Worm (Caenorhabditis elegans) whole organism, midembryonic: ENCODE data around the gene acs-15.
"Not testable (repeated sequence)": the region's sequence is repeated elsewhere in the genome, so short reads cannot be mapped to it uniquely, and the experiment has no call there.

Experiments used
- T22C8.4 ChIP-seq: fragments of 200-800 bp; sonication (Bioruptor generic); IDR thresholded peaks from 2 replicates; pipeline ENCODE4 v1.3.6; 2022; ENCODE audit warnings: missing genetic modification characterization, missing compliant biosample characterization
- cog-1 ChIP-seq: sonication (generic microtip); optimal IDR thresholded peaks from 2 replicates; lab custom pipeline; 2016; ENCODE audit warnings: missing genetic modification characterization, missing compliant biosample characterization
- flt-1 ChIP-seq: fragments of 200-800 bp; sonication (Bioruptor generic); IDR thresholded peaks from 2 replicates; pipeline ENCODE4 v1.3.6; 2022; ENCODE audit warnings: missing genetic modification characterization, missing compliant biosample characterization
- klf-2 ChIP-seq: fragments of 200-800 bp; sonication (Bioruptor generic); conservative IDR thresholded peaks from 2 replicates; pipeline ENCODE4 v1.3.6; 2022; ENCODE audit warnings: missing genetic modification reagents, missing genetic modification characterization, missing compliant biosample characterization
- med-1 ChIP-seq: sonication (generic microtip); optimal IDR thresholded peaks from 2 replicates; lab custom pipeline; 2017; ENCODE audit warnings: missing genetic modification characterization, mild to moderate bottlenecking, missing compliant biosample characterization, antibody characterized with exemption, missing genetic modification reagents; ENCODE audit not compliant: insufficient read depth
- ref-1 ChIP-seq: fragments of 200-800 bp; sonication (Bioruptor generic); conservative IDR thresholded peaks from 2 replicates; pipeline ENCODE4 v1.3.6; 2022; ENCODE audit warnings: missing genetic modification reagents, missing genetic modification characterization, missing compliant biosample characterization
- tab-1 ChIP-seq: fragments of 200-800 bp; sonication (Bioruptor generic); IDR thresholded peaks from 2 replicates; pipeline ENCODE4 v1.3.6; 2022; ENCODE audit warnings: missing genetic modification characterization, missing compliant biosample characterization
- ztf-23 ChIP-seq: fragments of 200-800 bp; sonication (Bioruptor generic); IDR thresholded peaks from 2 replicates; pipeline ENCODE4 v1.3.6; 2022; ENCODE audit warnings: missing genetic modification reagents, missing genetic modification characterization, missing compliant biosample characterization
- ztf-29 ChIP-seq: fragments of 200-800 bp; sonication (Bioruptor generic); IDR thresholded peaks from 2 replicates; pipeline ENCODE4 v1.3.6; 2022; ENCODE audit warnings: missing genetic modification reagents, missing genetic modification characterization, missing compliant biosample characterization

The acs-15 gene

ce11 chrII:915206-915605 is 17.6 kb upstream of the acs-15 start:
- no peak for TF ChIP-seq med-1 (GFP tag; lab: Kevin White, UChicago)
- TF ChIP-seq klf-2 (GFP tag; lab: Robert Waterston, UW): no peak
- TF ChIP-seq flt-1: no peak
- no peak for TF ChIP-seq T22C8.4 (GFP tag; lab: Robert Waterston, UW)
- TF ChIP-seq ztf-29 (GFP tag; lab: Robert Waterston, UW): no peak
- TF ChIP-seq cog-1: no peak
- no peak for TF ChIP-seq ref-1 (GFP tag; lab: Robert Waterston, UW)
- TF ChIP-seq ztf-23 (GFP tag; lab: Robert Waterston, UW): no peak
- no peak for TF ChIP-seq tab-1 (GFP tag; lab: Robert Waterston, UW)

DNA sequence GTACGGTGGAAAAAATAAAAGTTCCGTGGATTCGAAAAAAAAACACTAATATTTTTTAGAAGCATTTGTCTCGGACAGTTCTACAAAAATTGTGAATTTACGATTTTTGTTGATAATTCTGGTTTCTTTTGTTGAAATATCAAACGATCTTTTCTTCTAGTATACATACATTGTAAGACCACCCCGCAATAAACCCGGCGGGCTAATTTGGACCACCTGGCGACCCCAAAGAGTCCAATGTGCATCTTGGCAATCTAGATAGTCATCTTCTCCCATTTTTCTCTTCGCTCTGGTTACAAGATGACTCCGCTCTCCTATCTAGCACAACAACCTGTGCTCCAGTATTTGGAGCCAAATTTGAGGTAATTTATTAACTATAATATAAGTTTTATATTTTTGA is 17.0 kb upstream of the acs-15 start, which contains the start of gene fbxc-29:
TSS of gene fbxc-29 (plus strand) at position 301 of the 400 bp plus-strand sequence.
- no peak for TF ChIP-seq flt-1
- TF ChIP-seq klf-2 (GFP tag; lab: Robert Waterston, UW): no peak
- no peak for TF ChIP-seq ref-1 (GFP tag; lab: Robert Waterston, UW)
- no peak for TF ChIP-seq ztf-23 (GFP tag; lab: Robert Waterston, UW)
- no peak for TF ChIP-seq ztf-29 (GFP tag; lab: Robert Waterston, UW)
- no peak for TF ChIP-seq tab-1 (GFP tag; lab: Robert Waterston, UW)
- no peak for TF ChIP-seq cog-1
- no peak for TF ChIP-seq med-1 (GFP tag; lab: Kevin White, UChicago)
- no peak for TF ChIP-seq T22C8.4 (GFP tag; lab: Robert Waterston, UW)

ce11 chrII:917324-917723 is 15.5 kb upstream of the acs-15 start, which contains the start of gene fbxc-30:
TSS of gene fbxc-30 (plus strand) at chrII:917624.
- TF ChIP-seq cog-1 (no peak), ref-1 (GFP tag; lab: Robert Waterston, UW) (no peak), flt-1 (no peak), ztf-23 (GFP tag; lab: Robert Waterston, UW) (no peak), T22C8.4 (GFP tag; lab: Robert Waterston, UW) (no peak), med-1 (GFP tag; lab: Kevin White, UChicago) (no peak), klf-2 (GFP tag; lab: Robert Waterston, UW) (no peak), ztf-29 (GFP tag; lab: Robert Waterston, UW) (no peak), tab-1 (GFP tag; lab: Robert Waterston, UW) (no peak)

DNA sequence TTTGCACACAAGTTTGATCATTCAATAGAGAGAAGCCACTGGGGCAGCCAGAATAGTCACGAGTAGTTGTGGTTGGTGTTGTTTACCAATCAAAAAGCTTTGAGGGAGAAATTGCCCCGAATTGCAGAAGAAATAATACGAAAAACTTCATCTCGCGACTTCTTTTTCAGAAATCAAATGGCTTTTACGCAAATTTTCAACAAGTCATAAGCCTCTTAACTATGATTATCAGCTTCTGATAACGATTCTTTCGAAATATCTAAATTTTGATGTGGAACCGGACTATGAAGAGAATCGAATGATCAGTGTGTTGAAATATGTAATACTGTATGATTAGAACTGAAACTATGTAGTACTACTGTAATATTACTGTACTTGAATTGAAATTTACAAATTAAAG is 12.5 kb upstream of the acs-15 start:
- TF ChIP-seq ztf-29 (GFP tag; lab: Robert Waterston, UW): no peak
- TF ChIP-seq ref-1 (GFP tag; lab: Robert Waterston, UW): no peak
- no peak for TF ChIP-seq cog-1
- TF ChIP-seq med-1 (GFP tag; lab: Kevin White, UChicago): no peak
- TF ChIP-seq flt-1: no peak
- no peak for TF ChIP-seq ztf-23 (GFP tag; lab: Robert Waterston, UW)
- no peak for TF ChIP-seq klf-2 (GFP tag; lab: Robert Waterston, UW)
- TF ChIP-seq tab-1 (GFP tag; lab: Robert Waterston, UW): no peak
- no peak for TF ChIP-seq T22C8.4 (GFP tag; lab: Robert Waterston, UW)

DNA sequence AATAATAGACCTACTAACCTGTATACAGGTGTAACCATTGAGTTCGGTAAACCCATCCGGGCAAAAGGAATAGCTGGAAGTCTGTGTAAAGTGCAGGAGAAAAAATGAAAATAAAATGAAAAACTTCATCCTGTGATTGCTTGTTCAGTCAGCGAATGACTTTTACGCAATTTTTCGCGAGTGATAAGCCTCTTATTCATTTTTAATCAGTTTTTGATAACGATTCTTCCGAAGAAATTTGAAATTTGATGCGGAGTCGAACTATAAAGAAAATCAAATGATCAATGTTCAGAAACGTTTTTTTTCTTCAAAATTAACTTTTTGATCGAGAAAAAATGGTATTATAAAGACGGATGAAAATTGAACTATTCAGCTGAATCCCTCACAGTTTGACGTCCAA is 10.0 kb upstream of the acs-15 start:
- TF ChIP-seq ref-1 (GFP tag; lab: Robert Waterston, UW): no peak
- TF ChIP-seq flt-1: no peak
- TF ChIP-seq T22C8.4 (GFP tag; lab: Robert Waterston, UW): no peak
- no peak for TF ChIP-seq klf-2 (GFP tag; lab: Robert Waterston, UW)
- TF ChIP-seq ztf-29 (GFP tag; lab: Robert Waterston, UW): no peak
- TF ChIP-seq cog-1: no peak
- TF ChIP-seq tab-1 (GFP tag; lab: Robert Waterston, UW): no peak
- no peak for TF ChIP-seq ztf-23 (GFP tag; lab: Robert Waterston, UW)
- TF ChIP-seq med-1 (GFP tag; lab: Kevin White, UChicago): no peak

DNA sequence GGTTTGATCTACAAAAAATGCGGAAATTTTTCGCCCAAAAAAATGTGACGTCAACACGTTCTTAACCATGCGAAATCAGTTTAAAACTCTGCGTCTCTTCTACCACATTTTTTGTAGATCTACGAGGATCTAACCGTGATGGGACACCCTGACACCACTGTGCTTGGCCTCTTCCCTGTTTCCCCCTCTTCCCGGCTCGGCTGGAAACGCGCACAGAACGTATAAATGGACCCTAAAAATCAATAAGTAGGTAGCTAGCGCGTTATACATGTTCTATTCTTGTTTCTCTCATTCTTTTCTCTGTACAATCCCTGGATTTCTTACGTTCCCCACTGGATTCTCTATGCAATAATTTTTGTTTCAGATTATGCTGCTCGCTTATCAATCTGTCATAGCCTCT is 9.3 kb upstream of the acs-15 start, which contains the start of gene fbxc-28:
TSS of gene fbxc-28 (plus strand) at position 301 of the 400 bp plus-strand sequence.
- TF ChIP-seq T22C8.4 (GFP tag; lab: Robert Waterston, UW): no peak
- no peak for TF ChIP-seq ref-1 (GFP tag; lab: Robert Waterston, UW)
- TF ChIP-seq klf-2 (GFP tag; lab: Robert Waterston, UW): no peak
- TF ChIP-seq ztf-23 (GFP tag; lab: Robert Waterston, UW): no peak
- no peak for TF ChIP-seq flt-1
- TF ChIP-seq med-1 (GFP tag; lab: Kevin White, UChicago): no peak
- no peak for TF ChIP-seq ztf-29 (GFP tag; lab: Robert Waterston, UW)
- TF ChIP-seq tab-1 (GFP tag; lab: Robert Waterston, UW): no peak
- TF ChIP-seq cog-1: no peak

DNA sequence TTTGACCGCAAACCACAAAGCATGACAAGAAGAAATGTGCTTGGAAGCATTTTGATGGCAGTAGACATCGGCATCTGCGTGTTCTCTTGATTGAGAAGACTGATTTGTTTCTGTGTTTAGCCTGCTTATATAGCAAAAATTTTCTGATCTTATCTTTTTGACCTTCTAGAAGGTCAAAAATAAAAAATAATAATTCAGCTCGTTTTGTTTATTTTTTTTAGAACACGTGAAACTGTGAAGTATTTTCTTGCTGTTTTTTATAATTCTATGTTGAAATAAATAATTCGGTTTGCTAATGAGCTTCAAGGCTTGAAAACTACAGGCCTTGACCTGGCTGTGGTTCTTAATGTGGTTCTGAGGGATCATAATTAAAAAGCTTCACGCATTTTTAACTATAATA is 5.5 kb upstream of the acs-15 start, which contains the start of gene R07C3.13:
TSS of gene R07C3.13 (minus strand) at position 101 of the 400 bp plus-strand sequence.
- TF ChIP-seq ztf-29 (GFP tag; lab: Robert Waterston, UW) (no peak), T22C8.4 (GFP tag; lab: Robert Waterston, UW) (no peak), ztf-23 (GFP tag; lab: Robert Waterston, UW) (no peak), ref-1 (GFP tag; lab: Robert Waterston, UW) (no peak), cog-1 (no peak), flt-1 (no peak), tab-1 (GFP tag; lab: Robert Waterston, UW) (no peak), klf-2 (GFP tag; lab: Robert Waterston, UW) (no peak), med-1 (GFP tag; lab: Kevin White, UChicago) (no peak)

ce11 chrII:930871-931270 is 1.9 kb upstream of the acs-15 start, which contains the start of gene fbxc-34:
TSS of gene fbxc-34 (plus strand) at chrII:931171.
- TF ChIP-seq cog-1; T22C8.4 (GFP tag; lab: Robert Waterston, UW); ztf-23 (GFP tag; lab: Robert Waterston, UW): not testable (repeated sequence)

DNA sequence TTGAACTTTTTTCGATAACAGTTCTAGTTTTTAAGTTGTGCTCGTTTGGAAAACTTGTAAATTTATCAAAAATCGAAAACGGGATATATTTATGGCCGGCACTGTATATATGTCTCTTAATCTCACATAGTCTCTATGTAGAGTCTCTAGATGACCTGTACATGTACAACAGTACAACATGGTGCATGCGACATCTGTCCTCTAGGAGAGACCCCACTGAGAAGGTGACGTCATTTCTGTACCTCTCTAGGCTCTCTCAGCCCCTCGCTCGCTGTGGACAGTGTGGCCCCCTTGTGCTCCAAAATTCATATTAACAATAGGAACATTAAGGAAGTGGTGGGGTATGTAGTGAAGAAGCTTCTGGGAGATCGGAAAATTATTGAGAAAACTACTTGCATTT is 4.4 kb downstream of the acs-15 start:
- TF ChIP-seq cog-1 (no peak), ref-1 (GFP tag; lab: Robert Waterston, UW) (no peak), flt-1 (peak; percentile 54; the same call in 1 of the 2 replicates)
